Fruit fly (Drosophila melanogaster) whole organism, embryonic: ENCODE results near the gene CG16953.

ENCODE experiments used
- Ada2b ChIP-seq: fragments of 200-800 bp; sonication (Bioruptor generic); IDR thresholded peaks from 2 replicates; pipeline ENCODE4 v1.3.6; 2022; ENCODE audit warnings: missing biosample characterization, missing genetic modification characterization
- Atf6 ChIP-seq: fragments of 200-800 bp; sonication (Bioruptor generic); IDR thresholded peaks from 2 replicates; pipeline ENCODE4 v1.3.6; 2022; ENCODE audit warnings: missing biosample characterization, missing genetic modification characterization
- B-H1 ChIP-seq: fragments of 200-800 bp; sonication (Bioruptor generic); IDR thresholded peaks from 3 replicates; pipeline ENCODE4 v1.3.6; 2022; ENCODE audit warnings: missing biosample characterization, missing genetic modification characterization
- Bteb2 ChIP-seq: fragments of 200-800 bp; sonication (Bioruptor generic); optimal IDR thresholded peaks from 2 replicates; lab custom pipeline; 2016; ENCODE audit warnings: missing biosample characterization, missing genetic modification characterization
- CG10565 ChIP-seq: fragments of 200-800 bp; sonication (Bioruptor generic); optimal IDR thresholded peaks from 3 replicates; lab custom pipeline; 2016; ENCODE audit warnings: missing biosample characterization, mild to moderate bottlenecking, missing genetic modification characterization
- CG11504 ChIP-seq: fragments of 200-800 bp; sonication (Bioruptor generic); optimal IDR thresholded peaks from 3 replicates; lab custom pipeline; 2019; ENCODE audit warnings: missing biosample characterization, mild to moderate bottlenecking, missing genetic modification characterization, moderate library complexity
- CG12236 ChIP-seq: fragments of 200-800 bp; sonication (Bioruptor generic); optimal IDR thresholded peaks from 2 replicates; lab custom pipeline; 2016; ENCODE audit warnings: missing biosample characterization, missing genetic modification characterization
- CG12659 ChIP-seq: fragments of 200-800 bp; sonication (Bioruptor generic); optimal IDR thresholded peaks from 3 replicates; lab custom pipeline; 2017; ENCODE audit warnings: mild to moderate bottlenecking, missing biosample characterization, missing genetic modification reagents, missing genetic modification characterization
- CG14441 ChIP-seq: fragments of 200-800 bp; sonication (Bioruptor generic); IDR thresholded peaks from 2 replicates; pipeline ENCODE4 v1.3.6; 2022; ENCODE audit warnings: missing biosample characterization, missing genetic modification characterization
- CG14710 ChIP-seq: fragments of 200-800 bp; sonication (Bioruptor generic); optimal IDR thresholded peaks from 3 replicates; lab custom pipeline; 2019; ENCODE audit warnings: missing biosample characterization, mild to moderate bottlenecking, missing genetic modification characterization, moderate library complexity
- CG15011 ChIP-seq: fragments of 200-800 bp; sonication (Bioruptor generic); optimal IDR thresholded peaks from 3 replicates; lab custom pipeline; 2018; ENCODE audit warnings: missing biosample characterization, mild to moderate bottlenecking, missing genetic modification characterization
- CG15514 ChIP-seq: fragments of 200-800 bp; sonication (Bioruptor generic); optimal IDR thresholded peaks from 3 replicates; lab custom pipeline; 2017; ENCODE audit warnings: missing biosample characterization, missing genetic modification characterization, mild to moderate bottlenecking, moderate library complexity, missing genetic modification reagents
- CG17186 ChIP-seq: fragments of 200-800 bp; sonication (Bioruptor generic); optimal IDR thresholded peaks from 3 replicates; lab custom pipeline; 2017; ENCODE audit warnings: missing biosample characterization, missing genetic modification reagents, missing genetic modification characterization
- CG17802 ChIP-seq: fragments of 200-800 bp; sonication (Bioruptor generic); optimal IDR thresholded peaks from 2 replicates; lab custom pipeline; 2018; ENCODE audit warnings: missing biosample characterization, mild to moderate bottlenecking, missing genetic modification characterization, moderate library complexity
- CG18262 ChIP-seq: fragments of 200-800 bp; optimal IDR thresholded peaks from 3 replicates; lab custom pipeline; 2019; ENCODE audit warnings: missing biosample characterization, mild to moderate bottlenecking, missing genetic modification characterization, moderate library complexity
- CG2875 ChIP-seq: fragments of 200-800 bp; sonication (Bioruptor generic); optimal IDR thresholded peaks from 2 replicates; lab custom pipeline; 2017; ENCODE audit warnings: missing biosample characterization, mild to moderate bottlenecking, missing genetic modification characterization, missing genetic modification reagents
- CG6854 ChIP-seq: fragments of 200-800 bp; sonication (Bioruptor generic); optimal IDR thresholded peaks from 3 replicates; lab custom pipeline; 2017; ENCODE audit warnings: missing biosample characterization, mild to moderate bottlenecking, missing genetic modification characterization
- CG7928 ChIP-seq: fragments of 200-800 bp; sonication (Bioruptor generic); optimal IDR thresholded peaks from 2 replicates; lab custom pipeline; 2017; ENCODE audit warnings: missing biosample characterization, mild to moderate bottlenecking, missing genetic modification characterization
- CG7987 ChIP-seq: fragments of 200-800 bp; sonication (Bioruptor generic); optimal IDR thresholded peaks from 2 replicates; lab custom pipeline; 2018; ENCODE audit warnings: missing biosample characterization, mild to moderate bottlenecking, missing genetic modification characterization, moderate library complexity
- CG8924 ChIP-seq: fragments of 200-800 bp; optimal IDR thresholded peaks from 3 replicates; lab custom pipeline; 2019; ENCODE audit warnings: missing biosample characterization, mild to moderate bottlenecking, missing genetic modification characterization, moderate library complexity
- CG9817 ChIP-seq: fragments of 200-800 bp; sonication (Bioruptor generic); optimal IDR thresholded peaks from 2 replicates; lab custom pipeline; 2018; ENCODE audit warnings: missing biosample characterization, mild to moderate bottlenecking, missing genetic modification characterization, moderate library complexity
- D ChIP-seq, 2 experiments: fragments of 200-800 bp in 1 of 2; fragments of >200 bp in 1 of 2; sonication (Bioruptor generic) in 1 of 2; optimal IDR thresholded peaks; 2 replicates in 1 of 2; 3 replicates in 1 of 2; lab custom pipeline; 2017; ENCODE audit warnings: mild to moderate bottlenecking in 1 of 2, missing biosample characterization in 1 of 2, missing genetic modification characterization in 1 of 2, missing genetic modification reagents in 1 of 2
- Dip3 ChIP-seq: fragments of 200-800 bp; sonication (Bioruptor generic); optimal IDR thresholded peaks from 3 replicates; lab custom pipeline; 2016; ENCODE audit warnings: missing biosample characterization, missing genetic modification characterization
- Doc3 ChIP-seq: fragments of 200-800 bp; sonication (Bioruptor generic); IDR thresholded peaks from 3 replicates; pipeline ENCODE4 v1.3.6; 2022; ENCODE audit warnings: missing biosample characterization, missing genetic modification characterization; ENCODE audit not compliant: partially characterized antibody
- Dp ChIP-seq: fragments of 200-800 bp; sonication (Bioruptor generic); optimal IDR thresholded peaks from 2 replicates; lab custom pipeline; 2018; ENCODE audit warnings: missing biosample characterization, mild to moderate bottlenecking, missing genetic modification characterization, moderate library complexity
- Drgx ChIP-seq: fragments of 200-800 bp; sonication (Bioruptor generic); IDR thresholded peaks from 2 replicates; pipeline ENCODE4 v1.3.6; 2022; ENCODE audit warnings: missing biosample characterization, missing genetic modification characterization
- Fer2 ChIP-seq: fragments of 200-800 bp; sonication (Bioruptor generic); optimal IDR thresholded peaks from 2 replicates; lab custom pipeline; 2018; ENCODE audit warnings: missing biosample characterization, mild to moderate bottlenecking, missing genetic modification characterization, moderate library complexity
- HLH3B ChIP-seq: fragments of 200-800 bp; sonication (Bioruptor generic); IDR thresholded peaks from 2 replicates; pipeline ENCODE4 v1.3.6; 2022; ENCODE audit warnings: missing biosample characterization, missing genetic modification characterization
- Lhr ChIP-seq: fragments of 200-800 bp; sonication (Bioruptor generic); optimal IDR thresholded peaks from 3 replicates; lab custom pipeline; 2017; ENCODE audit warnings: mild to moderate bottlenecking, missing biosample characterization, missing genetic modification reagents, missing genetic modification characterization
- Max ChIP-seq: fragments of 200-800 bp; sonication (Bioruptor generic); optimal IDR thresholded peaks from 2 replicates; lab custom pipeline; 2016; ENCODE audit warnings: missing biosample characterization, mild to moderate bottlenecking, missing genetic modification characterization
- Six4 ChIP-seq: fragments of 200-800 bp; sonication (Bioruptor generic); optimal IDR thresholded peaks from 2 replicates; lab custom pipeline; 2016; ENCODE audit warnings: missing biosample characterization, missing genetic modification characterization
- Sox102F ChIP-seq: fragments of 200-800 bp; sonication (Bioruptor generic); optimal IDR thresholded peaks from 2 replicates; lab custom pipeline; 2018; ENCODE audit warnings: missing biosample characterization, mild to moderate bottlenecking, missing genetic modification characterization, moderate library complexity
- Ssrp ChIP-seq: fragments of 200-800 bp; sonication (Bioruptor generic); optimal IDR thresholded peaks from 2 replicates; lab custom pipeline; 2018; ENCODE audit warnings: missing biosample characterization, mild to moderate bottlenecking, missing genetic modification characterization, moderate library complexity
- cas ChIP-seq: fragments of 200-800 bp; sonication (Bioruptor generic); IDR thresholded peaks from 2 replicates; pipeline ENCODE4 v1.3.6; 2022; ENCODE audit warnings: missing biosample characterization, missing genetic modification characterization
- ci ChIP-seq: fragments of 200-800 bp; sonication (Bioruptor generic); IDR thresholded peaks from 3 replicates; pipeline ENCODE4 v1.3.6; 2022; ENCODE audit warnings: missing biosample characterization, missing genetic modification characterization
- croc ChIP-seq: fragments of 200-800 bp; sonication (Bioruptor generic); conservative IDR thresholded peaks from 3 replicates; pipeline ENCODE4 v1.3.6; 2022; ENCODE audit warnings: missing biosample characterization, missing genetic modification characterization
- dmrt99B ChIP-seq: fragments of 200-800 bp; sonication (Bioruptor generic); optimal IDR thresholded peaks from 2 replicates; lab custom pipeline; 2018; ENCODE audit warnings: missing biosample characterization, mild to moderate bottlenecking, missing genetic modification characterization, moderate library complexity
- ftz-f1 ChIP-seq: fragments of 200-800 bp; sonication (Bioruptor generic); optimal IDR thresholded peaks from 2 replicates; lab custom pipeline; 2016; ENCODE audit warnings: missing biosample characterization, missing genetic modification characterization
- gem ChIP-seq: fragments of 200-800 bp; sonication (Bioruptor generic); optimal IDR thresholded peaks from 2 replicates; lab custom pipeline; 2019; ENCODE audit warnings: missing biosample characterization, mild to moderate bottlenecking, missing genetic modification characterization, moderate library complexity
- gsb-n ChIP-seq: fragments of 200-800 bp; sonication (Bioruptor generic); optimal IDR thresholded peaks from 3 replicates; lab custom pipeline; 2018; ENCODE audit warnings: missing biosample characterization, mild to moderate bottlenecking, missing genetic modification characterization
- ken ChIP-seq: fragments of 200-800 bp; sonication (Bioruptor generic); IDR thresholded peaks from 3 replicates; pipeline ENCODE4 v1.3.6; 2022; ENCODE audit warnings: missing biosample characterization, missing genetic modification characterization
- lmd ChIP-seq: fragments of 200-800 bp; sonication (Bioruptor generic); IDR thresholded peaks from 2 replicates; pipeline ENCODE4 v1.3.6; 2022; ENCODE audit warnings: missing biosample characterization, missing genetic modification characterization
- pan ChIP-seq, 4 experiments: fragments of >200 bp in 3 of 4; fragments of 200-800 bp in 1 of 4; sonication (Bioruptor generic) in 1 of 4; optimal IDR thresholded peaks in 3 of 4; IDR thresholded peaks in 1 of 4; 2 replicates each; pipeline versions ENCODE4 v1.3.6 to Lab custom; 2017 to 2022; ENCODE audit warnings: missing biosample characterization in 2 of 4, missing genetic modification characterization in 2 of 4, mixed read lengths in 1 of 4
- phol ChIP-seq: fragments of 200-800 bp; sonication (Bioruptor generic); optimal IDR thresholded peaks from 3 replicates; lab custom pipeline; 2018; ENCODE audit warnings: missing biosample characterization, mild to moderate bottlenecking, missing genetic modification characterization, moderate library complexity
- pum ChIP-seq: fragments of 200-800 bp; sonication (Bioruptor generic); optimal IDR thresholded peaks from 2 replicates; lab custom pipeline; 2016; ENCODE audit warnings: missing biosample characterization, missing genetic modification characterization
- seq ChIP-seq: fragments of 200-800 bp; sonication (Bioruptor generic); IDR thresholded peaks from 2 replicates; pipeline ENCODE4 v1.3.6; 2022; ENCODE audit warnings: missing biosample characterization, missing genetic modification characterization
- tin ChIP-seq: fragments of 200-800 bp; sonication (Bioruptor generic); optimal IDR thresholded peaks from 3 replicates; lab custom pipeline; 2016; ENCODE audit warnings: missing biosample characterization, missing genetic modification characterization
- tll ChIP-seq, 2 experiments: fragments of 200-800 bp in 1 of 2; fragments of >200 bp in 1 of 2; sonication (Bioruptor generic) in 1 of 2; optimal IDR thresholded peaks; 2 replicates each; lab custom pipeline; 2017 to 2019; ENCODE audit warnings: missing biosample characterization in 2 of 2, missing genetic modification characterization in 2 of 2, mild to moderate bottlenecking in 1 of 2, moderate library complexity in 1 of 2
- vfl ChIP-seq: fragments of 200-800 bp; sonication (Bioruptor generic); optimal IDR thresholded peaks from 2 replicates; lab custom pipeline; 2016; ENCODE audit warnings: missing biosample characterization, missing genetic modification characterization

Gene CG16953

dm6 chr3R:20588480-20588785 is 2.8 kb upstream of the CG16953 start, which contains the start of gene Srp72 (continued):
- TF ChIP-seq CG9817 (peak; percentile 44), CG10565 (GFP tag; lab: Kevin White, UChicago) (peak; percentile 28), CG14441 (peak; percentile 47; the same call in 1 of the 2 replicates), dmrt99B (peak; percentile 37), cas (no peak), Drgx (peak; percentile 55), pan (optimal IDR thresholded peaks at IDR 0.05; lab: Kevin White, UChicago) (no peak), pan (GFP tag; optimal IDR thresholded peaks at IDR 0.05 in 1 of 2, IDR thresholded peaks at IDR 0.05 in 1 of 2) (peak in 1 of 2 experiments; percentile 65), HLH3B (GFP tag; lab: Robert Waterston, UW) (peak; percentile 51; the same call in 1 of the 2 replicates), Atf6 (GFP tag; lab: Robert Waterston, UW) (peak; percentile 47; the same call in 1 of the 2 replicates), D (optimal IDR thresholded peaks at IDR 0.05; lab: Kevin White, UChicago) (no peak), D (GFP tag; optimal IDR thresholded peaks at IDR 0.05; lab: Kevin White, UChicago) (peak; percentile 5), CG17802 (tag; lab: Kevin White, UChicago) (peak; percentile 39), seq (GFP tag; lab: Robert Waterston, UW) (peak; percentile 38; the same call in 1 of the 2 replicates), tll (GFP tag; optimal IDR thresholded peaks at IDR 0.05; lab: Kevin White, UChicago) (no peak), croc (no peak), CG18262 (peak; percentile 34), CG15011 (GFP tag; lab: Kevin White, UChicago) (peak; percentile 34), B-H1 (peak; percentile 25; the same call in 2 of the 3 replicates), phol (tag; lab: Kevin White, UChicago) (peak; percentile 85), Ada2b (GFP tag; lab: Robert Waterston, UW) (peak; percentile 38), CG7987 (no peak), CG17186 (GFP tag; lab: Kevin White, UChicago) (peak; percentile 18), lmd (GFP tag; lab: Robert Waterston, UW) (peak; percentile 37; the same call in 1 of the 2 replicates), CG6854 (GFP tag; lab: Kevin White, UChicago) (no peak), Sox102F (GFP tag; lab: Kevin White, UChicago) (peak; percentile 41), CG11504 (tag; lab: Kevin White, UChicago) (peak; percentile 55), ken (peak; percentile 62), CG12236 (GFP tag; lab: Kevin White, UChicago) (no peak), gem (tag; lab: Kevin White, UChicago) (peak; percentile 73), CG15514 (peak; percentile 52), pum (GFP tag; lab: Kevin White, UChicago) (no peak), Lhr (GFP tag; lab: Kevin White, UChicago) (peak; percentile 26), CG12659 (GFP tag; lab: Kevin White, UChicago) (peak; percentile 54), Six4 (GFP tag; lab: Kevin White, UChicago) (peak; percentile 20), gsb-n (peak; percentile 51), CG2875 (peak; percentile 16), ftz-f1 (GFP tag; lab: Kevin White, UChicago) (no peak), CG7928 (GFP tag; lab: Kevin White, UChicago) (peak; percentile 43), ci (peak; percentile 71), Ssrp (peak; percentile 25), Max (GFP tag; lab: Kevin White, UChicago) (peak; percentile 50), Dip3 (GFP tag; lab: Kevin White, UChicago) (peak; percentile 25), vfl (no peak), CG14710 (tag; lab: Kevin White, UChicago) (peak; percentile 75), Doc3 (no peak), Bteb2 (GFP tag; lab: Kevin White, UChicago) (no peak), Dp (GFP tag; lab: Kevin White, UChicago) (peak; percentile 10), tin (peak; percentile 41), Fer2 (tag; lab: Kevin White, UChicago) (peak; percentile 50), CG8924 (tag; lab: Kevin White, UChicago) (peak; percentile 43)
